Worm (Caenorhabditis elegans): ENCODE data around the gene srh-61.

Gene srh-61

DNA sequence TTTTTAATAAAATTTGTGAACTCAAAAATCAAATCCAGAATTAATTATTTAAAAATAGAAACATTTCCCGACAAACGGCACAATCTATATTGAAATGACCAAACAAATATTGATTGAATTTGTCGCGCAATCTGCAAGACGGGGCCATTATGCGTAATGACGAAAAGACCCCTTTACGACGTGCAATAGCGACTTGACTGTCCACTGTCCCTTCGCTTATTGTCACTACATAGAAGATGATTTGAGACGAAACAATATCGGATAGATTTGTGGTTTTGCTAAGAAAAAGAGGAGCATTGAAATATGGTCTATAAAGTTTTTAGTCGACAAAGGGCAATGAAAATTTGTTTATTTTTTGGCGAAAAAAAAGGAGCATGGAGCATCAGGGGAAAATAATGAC lies 34.7 kb upstream of the srh-61 start:
- TF ChIP-seq lin-11 (tag; optimal IDR thresholded peaks at IDR 0.05) (no peak), ama-1 (optimal IDR thresholded peaks at IDR 0.05) (no peak), sem-4 (tag; optimal IDR thresholded peaks at IDR 0.05) (no peak), dmd-4 (tag; optimal IDR thresholded peaks at IDR 0.05) (no peak), lin-13 (GFP tag; optimal IDR thresholded peaks at IDR 0.05) (no peak), lsy-2 (tag; optimal IDR thresholded peaks at IDR 0.05) (no peak), unc-39 (tag; optimal IDR thresholded peaks at IDR 0.05) (no peak)

DNA sequence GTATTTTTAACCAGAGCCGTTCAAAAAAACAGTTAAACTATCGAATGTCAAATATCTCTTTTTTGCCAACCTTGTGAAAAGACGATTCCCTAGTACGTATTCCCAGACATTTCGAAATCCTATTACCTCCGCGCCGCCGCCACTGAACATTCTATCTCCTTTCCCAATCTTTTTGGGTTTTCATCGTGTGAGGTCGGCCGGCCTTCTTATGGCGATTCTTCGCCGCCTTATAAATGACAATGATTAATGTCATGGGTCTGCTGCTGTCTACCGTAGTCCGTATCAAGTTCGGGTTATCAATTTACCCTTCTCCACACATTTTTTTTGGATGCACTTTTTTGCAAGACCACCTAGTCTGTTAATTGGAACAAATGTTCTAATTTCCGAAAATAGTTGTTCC lies 33.4 kb upstream of the srh-61 start:
- TF ChIP-seq peb-1 (tag; optimal IDR thresholded peaks at IDR 0.05), result no peak

DNA sequence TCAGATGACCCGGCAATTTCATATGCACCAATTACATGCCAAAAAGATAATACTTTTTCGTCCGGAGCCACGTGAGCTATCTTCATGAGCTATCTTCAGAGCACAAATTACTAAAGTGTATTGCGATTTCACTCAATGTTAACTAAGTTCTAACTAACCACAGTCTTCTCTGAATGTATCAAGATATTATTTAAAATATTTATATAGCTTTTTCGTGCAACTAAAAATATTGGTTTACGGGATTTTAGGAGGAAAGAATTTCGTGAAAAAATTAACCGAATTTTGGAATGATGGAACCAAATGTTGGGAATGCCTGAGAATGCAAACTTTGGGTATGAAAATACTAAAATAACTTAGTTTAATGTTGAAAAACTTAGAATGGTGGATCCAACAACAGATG lies 31.3 kb upstream of the srh-61 start, which contains the start of gene F49C5.16:
TSS of gene F49C5.16 (plus strand) at position 301 of the 400 bp plus-strand sequence.
- TF ChIP-seq lsy-2 (tag; optimal IDR thresholded peaks at IDR 0.05) (no peak), nhr-10 (tag; optimal IDR thresholded peaks at IDR 0.05) (no peak), nhr-237 (tag; optimal IDR thresholded peaks at IDR 0.05) (no peak), dmd-4 (tag; optimal IDR thresholded peaks at IDR 0.05) (no peak), unc-55 (GFP tag; optimal IDR thresholded peaks at IDR 0.05) (no peak), blmp-1 (tag; optimal IDR thresholded peaks at IDR 0.05; ENCODE audit: insufficient read depth) (no peak), sma-3 (GFP tag; optimal IDR thresholded peaks at IDR 0.05) (no peak), ceh-82 (tag; optimal IDR thresholded peaks at IDR 0.05) (no peak), mbf-1 (tag; optimal IDR thresholded peaks at IDR 0.05) (no peak), ceh-16 (tag; optimal IDR thresholded peaks at IDR 0.05) (no peak), nhr-129 (tag; optimal IDR thresholded peaks at IDR 0.05) (no peak), alr-1 (tag; optimal IDR thresholded peaks at IDR 0.05) (no peak), elt-3 (tag; optimal IDR thresholded peaks at IDR 0.05) (no peak), gmeb-1 (tag; optimal IDR thresholded peaks at IDR 0.05) (no peak), peb-1 (tag; optimal IDR thresholded peaks at IDR 0.05) (no peak), fos-1 (tag; optimal IDR thresholded peaks at IDR 0.05) (no peak), ztf-11 (tag; optimal IDR thresholded peaks at IDR 0.05) (no peak)

DNA sequence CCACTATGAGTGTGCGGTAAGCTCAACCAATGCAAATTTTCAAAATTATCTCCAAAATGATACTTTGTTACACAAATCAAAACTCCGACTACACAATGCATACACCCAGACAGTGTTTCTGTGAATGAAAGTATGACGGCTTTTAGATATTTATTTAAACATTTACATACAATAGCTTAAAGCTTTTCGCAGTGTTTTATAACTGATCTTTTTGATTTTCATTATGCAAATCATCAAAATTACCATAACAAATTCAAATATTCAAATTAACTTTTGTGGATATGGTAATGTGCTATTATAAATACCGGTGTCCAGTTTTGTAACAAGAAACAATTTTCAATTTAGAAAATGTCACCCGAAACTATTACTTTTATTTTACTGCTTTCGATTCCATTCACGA lies 30.2 kb upstream of the srh-61 start, which contains the start of the genes F49C5.5 and F49C5.10:
TSS of gene F49C5.5 (minus strand) at position 101 of the 400 bp plus-strand sequence.
TSS of gene F49C5.10 (plus strand) at position 344 of the 400 bp plus-strand sequence.
- no peak for TF ChIP-seq ztf-11 (tag; optimal IDR thresholded peaks at IDR 0.05)
- TF ChIP-seq crh-2 (tag; optimal IDR thresholded peaks at IDR 0.05), result no peak
- no peak for TF ChIP-seq ztf-1 (GFP tag; conservative IDR thresholded peaks at IDR 0.05)
- TF ChIP-seq F13H6.1 (tag; optimal IDR thresholded peaks at IDR 0.05), result no peak
- TF ChIP-seq zag-1 (tag; optimal IDR thresholded peaks at IDR 0.05), result no peak
- no peak for TF ChIP-seq nhr-11 (tag; optimal IDR thresholded peaks at IDR 0.05)
- no peak for TF ChIP-seq lin-39 (tag; optimal IDR thresholded peaks at IDR 0.05)
- no peak for TF ChIP-seq lsy-2 (tag; optimal IDR thresholded peaks at IDR 0.05)
- TF ChIP-seq unc-62 (GFP tag; optimal IDR thresholded peaks at IDR 0.05), result no peak
- no peak for TF ChIP-seq Y55F3AM.14 (GFP tag; optimal IDR thresholded peaks at IDR 0.05)
- TF ChIP-seq aly-2 (tag; optimal IDR thresholded peaks at IDR 0.05), result no peak
- no peak for TF ChIP-seq alr-1 (tag; optimal IDR thresholded peaks at IDR 0.05)

DNA sequence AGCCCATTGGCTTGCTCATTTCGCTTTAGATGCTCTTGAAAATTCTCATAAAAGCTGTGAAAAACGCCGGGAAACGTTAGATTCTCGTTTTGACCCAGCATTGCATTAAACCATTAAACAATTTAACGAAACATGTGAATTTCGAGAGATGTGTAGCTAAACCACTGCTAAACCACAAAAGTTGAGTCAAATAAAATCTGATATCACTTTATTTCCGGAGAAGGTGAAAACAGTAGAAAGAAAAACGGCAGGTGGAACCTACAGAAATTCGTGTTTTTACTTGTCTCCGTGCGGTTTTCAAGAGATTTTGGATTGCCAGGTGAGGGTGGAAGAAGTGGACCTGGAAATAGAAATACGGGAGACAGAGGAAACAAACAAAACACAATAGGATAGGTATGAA lies 28.3 kb upstream of the srh-61 start, which contains the start of gene F49C5.9:
TSS of gene F49C5.9 (minus strand) at position 101 of the 400 bp plus-strand sequence.
- TF ChIP-seq sma-3 (GFP tag; optimal IDR thresholded peaks at IDR 0.05) (no peak), gmeb-1 (tag; optimal IDR thresholded peaks at IDR 0.05) (no peak), ztf-1 (GFP tag; conservative IDR thresholded peaks at IDR 0.05) (no peak), nhr-21 (tag; optimal IDR thresholded peaks at IDR 0.05) (no peak)

DNA sequence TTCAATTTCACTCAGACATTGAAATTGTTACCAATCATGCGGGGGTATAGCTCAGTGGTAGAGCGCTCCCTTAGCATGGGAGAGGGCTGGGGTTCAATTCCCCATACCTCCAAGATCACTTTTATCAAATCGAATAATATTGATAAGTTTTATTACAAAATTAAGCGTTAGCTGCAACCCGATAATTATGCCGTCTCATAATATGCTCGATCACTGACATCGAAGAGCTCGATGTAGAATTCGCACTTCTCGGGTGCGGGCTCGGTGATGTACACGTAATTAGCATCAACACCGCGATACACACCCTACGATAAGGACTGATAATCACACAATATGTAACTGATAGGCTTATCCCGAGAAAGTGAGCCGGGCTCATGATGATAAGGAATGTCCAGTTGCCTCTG lies 26.4 kb upstream of the srh-61 start:
- TF ChIP-seq nhr-237 (tag; optimal IDR thresholded peaks at IDR 0.05) (no peak), ztf-4 (tag; optimal IDR thresholded peaks at IDR 0.05) (no peak), fos-1 (tag; optimal IDR thresholded peaks at IDR 0.05) (peak; percentile 33), peb-1 (tag; optimal IDR thresholded peaks at IDR 0.05) (no peak), ceh-16 (tag; optimal IDR thresholded peaks at IDR 0.05) (no peak)

All from whole organism, L2 larva.